Worm (Caenorhabditis elegans): ENCODE data around the gene cyn-2.

DNA sequence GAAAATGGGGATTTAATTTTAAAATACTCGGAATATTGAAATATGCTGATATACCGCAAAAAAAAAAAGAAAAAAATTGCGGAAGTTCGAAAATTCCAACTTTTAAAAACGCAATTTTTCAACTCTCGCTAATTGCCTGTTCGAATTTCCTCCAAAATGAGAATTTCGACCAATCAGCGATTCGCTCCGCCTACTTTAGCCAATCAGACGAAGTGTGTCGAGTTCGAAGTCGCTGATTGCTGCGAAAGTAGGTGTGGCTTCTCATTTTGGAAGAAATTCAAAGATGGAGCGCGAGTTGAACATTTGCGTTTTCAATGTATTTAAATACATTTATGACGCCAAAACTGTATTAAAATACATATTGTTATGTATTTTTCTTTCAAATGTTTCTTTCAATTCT lies 15.9 kb downstream of the cyn-2 start:
- TF ChIP-seq unc-62 (GFP tag; optimal IDR thresholded peaks at IDR 0.05) (no peak), lsy-2 (tag; optimal IDR thresholded peaks at IDR 0.05) (no peak), lin-13 (tag; optimal IDR thresholded peaks at IDR 0.05) (no peak), pha-4 (tag; optimal IDR thresholded peaks at IDR 0.05) (no peak), ztf-11 (tag; optimal IDR thresholded peaks at IDR 0.05) (no peak), nhr-12 (tag; optimal IDR thresholded peaks at IDR 0.05) (no peak), blmp-1 (tag; optimal IDR thresholded peaks at IDR 0.05) (no peak), M03D4.4 (tag; optimal IDR thresholded peaks at IDR 0.05) (no peak), mab-5 (tag; optimal IDR thresholded peaks at IDR 0.05) (no peak), snpc-4 (tag; optimal IDR thresholded peaks at IDR 0.05) (no peak), mep-1 (tag; optimal IDR thresholded peaks at IDR 0.05) (no peak), cnd-1 (tag; optimal IDR thresholded peaks at IDR 0.05) (no peak), elt-3 (tag; optimal IDR thresholded peaks at IDR 0.05) (no peak)
